Fruit fly (Drosophila melanogaster): ENCODE data around the gene CG13933.
A peak's percentile ranks its signal among the peaks of the same experiment; 100 is the strongest.

CG13933 gene

DNA sequence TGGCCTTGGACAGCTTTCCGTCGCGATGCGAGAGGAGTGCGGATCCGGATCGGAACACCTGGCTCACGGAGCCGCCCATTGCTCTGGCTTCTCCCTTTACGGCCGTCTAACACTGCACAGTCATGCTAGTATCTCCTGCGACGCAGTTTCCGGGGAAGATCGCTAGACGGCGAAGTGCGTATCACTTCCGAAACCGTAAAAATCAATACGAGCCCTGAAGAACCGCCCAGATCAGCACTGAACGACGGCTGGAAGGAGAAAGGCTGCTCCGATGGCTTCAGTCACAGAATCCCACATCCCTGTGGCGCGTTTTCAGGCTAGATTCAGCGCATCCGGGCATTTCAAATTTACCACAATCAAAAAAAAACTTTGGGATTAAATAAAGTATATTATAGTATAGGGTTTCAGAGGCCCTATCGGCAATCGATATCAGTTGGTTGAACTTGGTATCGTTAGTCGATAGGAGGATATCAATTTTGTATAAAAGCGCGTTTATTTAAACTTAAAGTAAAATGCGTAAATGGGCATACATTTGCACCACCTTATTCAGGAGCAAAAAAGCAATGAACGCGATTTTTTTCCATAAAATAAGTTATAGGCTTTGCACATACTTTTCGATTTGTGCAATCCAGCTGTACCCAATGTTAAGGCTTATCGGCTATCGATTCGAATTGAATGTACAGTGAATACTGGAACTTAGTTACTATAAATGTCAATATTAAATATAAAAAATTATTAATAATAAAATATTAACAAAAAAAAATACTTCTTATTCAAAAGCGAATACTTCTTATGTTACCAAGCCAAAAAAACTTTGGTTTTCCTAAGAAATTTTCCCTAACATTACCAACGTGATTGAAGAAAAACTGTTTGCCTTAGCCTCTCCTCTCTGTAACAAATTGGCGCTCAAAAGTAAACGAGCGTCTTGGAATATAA is at the start of gene CG13933, which contains the start of gene PolD2 (continued):
- TF ChIP-seq fu2 (GFP tag; optimal IDR thresholded peaks at IDR 0.05) (peak; percentile 72), Blimp-1 (GFP tag; optimal IDR thresholded peaks at IDR 0.05) (no peak), trh (GFP tag; optimal IDR thresholded peaks at IDR 0.05) (peak; percentile 92), CG5953 (GFP tag; IDR thresholded peaks at IDR 0.05) (peak; percentile 98), lmd (GFP tag; IDR thresholded peaks at IDR 0.05) (peak; percentile 88), CG9876 (GFP tag; optimal IDR thresholded peaks at IDR 0.05) (peak; percentile 52), hbn (GFP tag; IDR thresholded peaks at IDR 0.05; ENCODE audit: partially characterized antibody) (peak; percentile 69), tup (GFP tag; optimal IDR thresholded peaks at IDR 0.05) (peak; percentile 90), CG12155 (GFP tag; optimal IDR thresholded peaks at IDR 0.05) (peak; percentile 95), TFAM (GFP tag; optimal IDR thresholded peaks at IDR 0.05) (peak; percentile 20), CG13424 (tag; optimal IDR thresholded peaks at IDR 0.05) (peak; percentile 99), CG12744 (GFP tag; optimal IDR thresholded peaks at IDR 0.05) (no peak), Rfx (GFP tag; IDR thresholded peaks at IDR 0.05) (peak; percentile 96), sc (optimal IDR thresholded peaks at IDR 0.05) (no peak), sc (GFP tag; optimal IDR thresholded peaks at IDR 0.05) (peak; percentile 96), CG31365 (tag; optimal IDR thresholded peaks at IDR 0.05) (no peak), Sox102F (GFP tag; optimal IDR thresholded peaks at IDR 0.05) (peak; percentile 99), CG12236 (GFP tag; optimal IDR thresholded peaks at IDR 0.05) (peak; percentile 34), CG12769 (tag; optimal IDR thresholded peaks at IDR 0.05) (no peak), CG14860 (GFP tag; IDR thresholded peaks at IDR 0.05; ENCODE audit: partially characterized antibody) (peak; percentile 91), corto (GFP tag; optimal IDR thresholded peaks at IDR 0.05) (no peak), CG8290 (GFP tag; optimal IDR thresholded peaks at IDR 0.05) (no peak), CG8290 (tag; optimal IDR thresholded peaks at IDR 0.05) (no peak), tx (GFP tag; optimal IDR thresholded peaks at IDR 0.05) (peak; percentile 83), Hr39 (optimal IDR thresholded peaks at IDR 0.05) (no peak), CG6689 (GFP tag; IDR thresholded peaks at IDR 0.05) (peak; percentile 94), dmrt11E (tag; optimal IDR thresholded peaks at IDR 0.05) (peak; percentile 99), HHEX (GFP tag; optimal IDR thresholded peaks at IDR 0.05) (peak; percentile 78), CG9817 (tag; optimal IDR thresholded peaks at IDR 0.05) (peak; percentile 97), dpn (GFP tag; optimal IDR thresholded peaks at IDR 0.05) (peak; percentile 53 to 98), Hr3 (GFP tag; optimal IDR thresholded peaks at IDR 0.05) (peak; percentile 99), CG8944 (GFP tag; optimal IDR thresholded peaks at IDR 0.05) (peak; percentile 79), vnd (GFP tag; IDR thresholded peaks at IDR 0.05; ENCODE audit: partially characterized antibody) (peak; percentile 86), CG18476 (GFP tag; optimal IDR thresholded peaks at IDR 0.05) (peak; percentile 77), E2f1 (GFP tag; IDR thresholded peaks at IDR 0.05) (peak; percentile 99), HLH4C (GFP tag; IDR thresholded peaks at IDR 0.05; ENCODE audit: partially characterized antibody) (peak; percentile 95), CG18011 (GFP tag; optimal IDR thresholded peaks at IDR 0.05) (peak; percentile 88), CG9609 (GFP tag; optimal IDR thresholded peaks at IDR 0.05) (peak; percentile 80), CG43689 (GFP tag; IDR thresholded peaks at IDR 0.05) (peak; percentile 97), Dref (GFP tag; IDR thresholded peaks at IDR 0.05) (peak; percentile 68), seq (GFP tag; IDR thresholded peaks at IDR 0.05) (peak; percentile 98), Sry-β (GFP tag; optimal IDR thresholded peaks at IDR 0.05) (peak; percentile 18), CG33557 (GFP tag; optimal IDR thresholded peaks at IDR 0.05) (peak; percentile 98), NK7.1 (GFP tag; optimal IDR thresholded peaks at IDR 0.05) (no peak), CG4424 (GFP tag; optimal IDR thresholded peaks at IDR 0.05) (no peak), Side (GFP tag; optimal IDR thresholded peaks at IDR 0.05) (peak; percentile 74), bigmax (GFP tag; optimal IDR thresholded peaks at IDR 0.05) (no peak), Gsc (GFP tag; IDR thresholded peaks at IDR 0.05) (peak; percentile 91), CG30431 (GFP tag; optimal IDR thresholded peaks at IDR 0.05) (peak; percentile 95)
